Worm (Caenorhabditis elegans): ENCODE data around the gene F40G12.9.
"Not testable (repeated sequence)": the region's sequence is repeated elsewhere in the genome, so short reads cannot be mapped to it uniquely, and the experiment has no call there.

F40G12.9 gene

ce11 chrV:14270729-14271128 is 11.7 kb upstream of the F40G12.9 start, which contains the start of gene F40G12.5:
Gene F40G12.5 (minus strand): TSS chrV:14270829.
- no peak for TF ChIP-seq unc-98 (GFP tag; IDR thresholded peaks at IDR 0.05)
- TF ChIP-seq zag-1 (tag; optimal IDR thresholded peaks at IDR 0.05): no peak
- no peak for TF ChIP-seq vab-15 (tag; optimal IDR thresholded peaks at IDR 0.05)
- TF ChIP-seq lsy-2 (tag; optimal IDR thresholded peaks at IDR 0.05): no peak
- no peak for TF ChIP-seq mef-2 (tag; optimal IDR thresholded peaks at IDR 0.05)
- TF ChIP-seq C16A3.4 (tag; optimal IDR thresholded peaks at IDR 0.05): no peak
- TF ChIP-seq ceh-88 (GFP tag; IDR thresholded peaks at IDR 0.05): no peak
- no peak for TF ChIP-seq nhr-71 (tag; optimal IDR thresholded peaks at IDR 0.05)
- TF ChIP-seq ztf-11 (tag; optimal IDR thresholded peaks at IDR 0.05): no peak
- TF ChIP-seq nhr-28 (tag; optimal IDR thresholded peaks at IDR 0.05): no peak
- no peak for TF ChIP-seq aly-2 (tag; optimal IDR thresholded peaks at IDR 0.05)
- TF ChIP-seq fkh-4 (tag; optimal IDR thresholded peaks at IDR 0.05; ENCODE audit: borderline replicate concordance): no peak
- no peak for TF ChIP-seq unc-30 (tag; optimal IDR thresholded peaks at IDR 0.05)

- no peak for TF ChIP-seq nhr-85 (tag)
- no peak for TF ChIP-seq mef-2 (tag; optimal IDR thresholded peaks at IDR 0.05)
- TF ChIP-seq fos-1 (tag; optimal IDR thresholded peaks at IDR 0.05): no peak
- TF ChIP-seq skn-1 (tag; optimal IDR thresholded peaks at IDR 0.05): no peak
- TF ChIP-seq unc-86 (tag; optimal IDR thresholded peaks at IDR 0.05): no peak
- TF ChIP-seq hpl-2 (GFP tag; optimal IDR thresholded peaks at IDR 0.05): no peak
- TF ChIP-seq F16B12.6 (tag; optimal IDR thresholded peaks at IDR 0.05): no peak
- TF ChIP-seq mdl-1 (tag; optimal IDR thresholded peaks at IDR 0.05): no peak
- no peak for TF ChIP-seq zip-4 (GFP tag; optimal IDR thresholded peaks at IDR 0.05)
- no peak for TF ChIP-seq blmp-1 (tag; optimal IDR thresholded peaks at IDR 0.05)
- TF ChIP-seq C16A3.4 (tag; optimal IDR thresholded peaks at IDR 0.05): no peak
- TF ChIP-seq lin-13 (GFP tag; optimal IDR thresholded peaks at IDR 0.05): no peak
- no peak for TF ChIP-seq nhr-237 (tag; optimal IDR thresholded peaks at IDR 0.05)
- no peak for TF ChIP-seq fkh-8 (tag; optimal IDR thresholded peaks at IDR 0.05)
- no peak for TF ChIP-seq mab-9 (GFP tag; IDR thresholded peaks at IDR 0.05)
- no peak for TF ChIP-seq egl-13 (tag; optimal IDR thresholded peaks at IDR 0.05)
- no peak for TF ChIP-seq Y116A8C.19 (tag; optimal IDR thresholded peaks at IDR 0.05; ENCODE audit: borderline replicate concordance)
- TF ChIP-seq nhr-84 (tag; optimal IDR thresholded peaks at IDR 0.05): no peak
Observed at ce11 chrV:14273019-14273418, 9.4 kb upstream of the F40G12.9 start, which contains the start of gene F40G12.6. Gene F40G12.6 (minus strand): TSS chrV:14273119.

DNA sequence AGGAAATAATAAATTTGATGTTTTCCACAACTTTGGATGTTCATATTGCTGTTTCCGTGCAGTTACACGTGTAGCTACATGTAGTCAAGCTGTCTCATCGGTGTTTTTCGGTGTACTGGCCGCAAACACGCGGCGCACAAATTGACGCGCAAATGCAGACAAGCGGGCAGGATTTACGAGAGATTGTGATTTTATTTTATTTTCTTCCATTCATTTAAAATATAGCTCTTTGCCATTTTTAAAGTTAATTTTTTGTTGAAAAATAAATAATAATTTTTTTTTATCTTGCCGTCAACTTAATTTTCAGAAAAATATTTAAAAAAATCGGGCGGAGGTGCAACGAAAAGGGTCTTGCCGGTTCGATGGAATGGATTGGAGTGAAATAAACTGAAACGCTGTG is 8.2 kb upstream of the F40G12.9 start, which contains the start of gene F40G12.7:
Gene F40G12.7, plus strand, starts transcription at position 301 of the 400 bp plus-strand sequence.
- TF ChIP-seq sptf-1 (tag; optimal IDR thresholded peaks at IDR 0.05); lin-39 (tag; optimal IDR thresholded peaks at IDR 0.05); unc-98 (GFP tag; IDR thresholded peaks at IDR 0.05): not testable (repeated sequence)

ce11 chrV:14277456-14277855 is 5.0 kb upstream of the F40G12.9 start:
- peak; percentile 40 for TF ChIP-seq snpc-4 (tag; optimal IDR thresholded peaks at IDR 0.05)

DNA sequence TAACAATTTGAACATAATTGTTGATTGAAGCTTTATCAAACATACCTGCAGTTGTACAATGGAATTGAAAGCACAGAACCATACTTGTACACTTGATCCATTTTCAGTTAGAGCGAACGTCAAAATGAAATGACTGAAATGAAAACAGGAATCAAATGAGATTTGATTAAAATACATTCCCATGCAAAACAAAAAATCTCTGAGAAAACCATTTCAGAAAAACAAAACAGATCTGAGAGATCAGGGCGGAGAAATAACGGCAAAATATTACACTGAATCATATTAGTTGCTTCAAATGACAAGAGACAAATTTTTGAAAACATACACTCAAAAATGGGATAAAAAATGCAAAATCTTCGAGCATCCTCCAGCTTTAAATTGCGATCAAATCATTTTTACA is 2.7 kb upstream of the F40G12.9 start, which contains the start of gene srt-33:
Gene srt-33, minus strand, starts transcription at position 101 of the 400 bp plus-strand sequence.
- TF ChIP-seq fkh-8 (tag; optimal IDR thresholded peaks at IDR 0.05): no peak
- TF ChIP-seq nhr-85 (tag): no peak
- no peak for TF ChIP-seq nhr-19 (GFP tag; conservative IDR thresholded peaks at IDR 0.05)
- no peak for TF ChIP-seq C04F5.9 (tag; optimal IDR thresholded peaks at IDR 0.05)

DNA sequence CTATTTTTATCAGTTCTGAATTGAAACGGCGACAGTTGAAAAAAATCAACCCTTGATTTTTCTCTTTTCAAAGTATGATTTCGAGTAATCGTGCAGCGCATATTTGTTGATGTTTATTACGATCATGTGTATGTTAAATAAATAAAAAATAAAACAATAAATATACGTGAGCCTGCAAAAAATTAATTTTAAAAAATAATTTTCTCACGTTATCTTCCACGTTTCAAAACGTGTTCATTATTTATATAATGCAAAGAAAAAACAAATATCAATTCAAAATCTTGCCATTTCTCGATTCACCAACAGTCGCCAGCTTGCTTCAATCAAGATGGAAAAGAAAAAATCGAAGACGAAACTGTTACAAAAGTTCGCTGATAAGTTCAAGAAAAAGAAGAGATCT is 782 bp downstream of the F40G12.9 start, which contains the start of gene F40G12.10:
Gene F40G12.10, plus strand, starts transcription at position 301 of the 400 bp plus-strand sequence.
- TF ChIP-seq nhr-12 (tag; optimal IDR thresholded peaks at IDR 0.05) (no peak), aha-1 (tag; optimal IDR thresholded peaks at IDR 0.05) (no peak), fos-1 (tag; optimal IDR thresholded peaks at IDR 0.05) (no peak), ces-1 (GFP tag; optimal IDR thresholded peaks at IDR 0.05) (no peak)

All from whole organism, L1 larva.